Fruit fly (Drosophila melanogaster) whole organism, prepupa: ENCODE measurements around the gene CG17234.

ENCODE experiments used
- Blimp-1 ChIP-seq: fragments of 200-800 bp; sonication (Bioruptor generic); optimal IDR thresholded peaks from 3 replicates; lab custom pipeline; 2017; ENCODE audit warnings: missing biosample characterization, missing genetic modification characterization, mild to moderate bottlenecking, moderate library complexity, missing genetic modification reagents
- CG10669 ChIP-seq: fragments of 200-800 bp; sonication (Bioruptor generic); optimal IDR thresholded peaks from 3 replicates; lab custom pipeline; 2018; ENCODE audit warnings: missing biosample characterization, mild to moderate bottlenecking, missing genetic modification characterization, moderate library complexity
- CG11762 ChIP-seq: fragments of 200-800 bp; sonication (Bioruptor generic); optimal IDR thresholded peaks from 3 replicates; lab custom pipeline; 2016; ENCODE audit warnings: missing biosample characterization, missing genetic modification characterization; ENCODE audit not compliant: insufficient read depth
- CG15336 ChIP-seq: fragments of 200-800 bp; sonication (Bioruptor generic); IDR thresholded peaks from 2 replicates; pipeline ENCODE4 v1.3.6; 2022; ENCODE audit warnings: missing biosample characterization, missing genetic modification characterization
- CG3032 ChIP-seq: fragments of 200-800 bp; optimal IDR thresholded peaks from 2 replicates; lab custom pipeline; 2019; ENCODE audit warnings: missing biosample characterization, mild to moderate bottlenecking, missing genetic modification characterization, moderate library complexity
- CG32006 ChIP-seq: fragments of 200-800 bp; sonication (Bioruptor generic); optimal IDR thresholded peaks from 3 replicates; lab custom pipeline; 2017; ENCODE audit warnings: missing biosample characterization, mild to moderate bottlenecking, missing genetic modification characterization
- CG34406 ChIP-seq: fragments of 200-800 bp; sonication (Bioruptor generic); optimal IDR thresholded peaks from 3 replicates; lab custom pipeline; 2016; ENCODE audit warnings: missing biosample characterization, missing genetic modification characterization
- CG7368 ChIP-seq: fragments of 200-800 bp; sonication (Bioruptor generic); optimal IDR thresholded peaks from 3 replicates; lab custom pipeline; 2016; ENCODE audit warnings: missing biosample characterization, missing genetic modification characterization
- CG8119 ChIP-seq: fragments of 200-800 bp; sonication (Bioruptor generic); IDR thresholded peaks from 3 replicates; pipeline ENCODE4 v1.3.6; 2022; ENCODE audit warnings: missing biosample characterization, missing genetic modification characterization
- CG8319 ChIP-seq: fragments of 200-800 bp; sonication (Bioruptor generic); optimal IDR thresholded peaks from 3 replicates; lab custom pipeline; 2016; ENCODE audit warnings: missing biosample characterization, missing genetic modification characterization
- CG8632 ChIP-seq: fragments of 200-800 bp; sonication (Bioruptor generic); optimal IDR thresholded peaks from 3 replicates; lab custom pipeline; 2016; ENCODE audit warnings: missing biosample characterization, missing genetic modification characterization
- CG9139 ChIP-seq: fragments of 200-800 bp; sonication (Bioruptor generic); optimal IDR thresholded peaks from 3 replicates; lab custom pipeline; 2017; ENCODE audit warnings: missing biosample characterization, mild to moderate bottlenecking, missing genetic modification characterization
- Eip93F ChIP-seq: fragments of 200-800 bp; sonication (Bioruptor generic); optimal IDR thresholded peaks from 2 replicates; lab custom pipeline; 2016; ENCODE audit warnings: missing biosample characterization, mild to moderate bottlenecking, missing genetic modification characterization
- Ets21C ChIP-seq: fragments of 200-800 bp; sonication (Bioruptor generic); optimal IDR thresholded peaks from 3 replicates; lab custom pipeline; 2016; ENCODE audit warnings: missing biosample characterization, missing genetic modification characterization
- Ets96B ChIP-seq: fragments of 200-800 bp; optimal IDR thresholded peaks from 2 replicates; lab custom pipeline; 2019; ENCODE audit warnings: missing biosample characterization, mild to moderate bottlenecking, missing genetic modification characterization, moderate library complexity
- Gug ChIP-seq: fragments of 200-800 bp; sonication (Bioruptor generic); IDR thresholded peaks from 2 replicates; pipeline ENCODE4 v1.3.6; 2022; ENCODE audit warnings: missing biosample characterization, missing genetic modification characterization
- Hr39 ChIP-seq: fragments of 200-800 bp; sonication (Bioruptor generic); optimal IDR thresholded peaks from 2 replicates; lab custom pipeline; 2016; ENCODE audit warnings: missing biosample characterization, missing genetic modification characterization
- Hr4 ChIP-seq: fragments of 200-800 bp; sonication (Bioruptor generic); optimal IDR thresholded peaks from 3 replicates; lab custom pipeline; 2016; ENCODE audit warnings: missing biosample characterization, missing genetic modification characterization
- Lpt ChIP-seq: fragments of 200-800 bp; sonication (Bioruptor generic); optimal IDR thresholded peaks from 3 replicates; lab custom pipeline; 2016; ENCODE audit warnings: missing biosample characterization, missing genetic modification characterization
- Met ChIP-seq: fragments of 200-800 bp; sonication (Bioruptor generic); optimal IDR thresholded peaks from 3 replicates; lab custom pipeline; 2016; ENCODE audit warnings: missing biosample characterization, missing genetic modification characterization
- Sox14 ChIP-seq: fragments of 200-800 bp; sonication (Bioruptor generic); optimal IDR thresholded peaks from 3 replicates; lab custom pipeline; 2016; ENCODE audit warnings: missing biosample characterization, missing genetic modification characterization
- cyc ChIP-seq: fragments of 200-800 bp; sonication (Bioruptor generic); optimal IDR thresholded peaks from 3 replicates; lab custom pipeline; 2016; ENCODE audit warnings: missing biosample characterization, missing genetic modification characterization
- dac ChIP-seq: fragments of 200-800 bp; sonication (Bioruptor generic); optimal IDR thresholded peaks from 2 replicates; lab custom pipeline; 2017; ENCODE audit warnings: missing biosample characterization, mild to moderate bottlenecking, missing genetic modification characterization
- dsx ChIP-seq: fragments of 200-800 bp; optimal IDR thresholded peaks from 3 replicates; lab custom pipeline; 2019; ENCODE audit warnings: missing biosample characterization, mild to moderate bottlenecking, missing genetic modification characterization, moderate library complexity; ENCODE audit not compliant: poor library complexity, severe bottlenecking
- esn ChIP-seq: fragments of 200-800 bp; sonication (Bioruptor generic); optimal IDR thresholded peaks from 2 replicates; lab custom pipeline; 2016; ENCODE audit warnings: missing biosample characterization, mild to moderate bottlenecking, missing genetic modification characterization, moderate library complexity
- fd85E ChIP-seq: fragments of 200-800 bp; sonication (Bioruptor generic); optimal IDR thresholded peaks from 3 replicates; lab custom pipeline; 2016; ENCODE audit warnings: missing biosample characterization, missing genetic modification characterization
- lz ChIP-seq: fragments of 200-800 bp; sonication (Bioruptor generic); optimal IDR thresholded peaks from 3 replicates; lab custom pipeline; 2016; ENCODE audit warnings: missing biosample characterization, missing genetic modification characterization
- net ChIP-seq: fragments of 200-800 bp; sonication (Bioruptor generic); optimal IDR thresholded peaks from 3 replicates; lab custom pipeline; 2016; ENCODE audit warnings: missing biosample characterization, missing genetic modification characterization
- pdm3 ChIP-seq: fragments of 200-800 bp; sonication (Bioruptor generic); optimal IDR thresholded peaks from 3 replicates; lab custom pipeline; 2016; ENCODE audit warnings: missing biosample characterization, missing genetic modification characterization
- svp ChIP-seq: fragments of 200-800 bp; sonication (Bioruptor generic); peaks from one replicate; lab custom pipeline; 2016; ENCODE audit warnings: missing biosample characterization, missing genetic modification characterization
- topi ChIP-seq: fragments of 200-800 bp; sonication (Bioruptor generic); optimal IDR thresholded peaks from 3 replicates; lab custom pipeline; 2016; ENCODE audit warnings: missing biosample characterization, missing genetic modification characterization

Gene CG17234

DNA sequence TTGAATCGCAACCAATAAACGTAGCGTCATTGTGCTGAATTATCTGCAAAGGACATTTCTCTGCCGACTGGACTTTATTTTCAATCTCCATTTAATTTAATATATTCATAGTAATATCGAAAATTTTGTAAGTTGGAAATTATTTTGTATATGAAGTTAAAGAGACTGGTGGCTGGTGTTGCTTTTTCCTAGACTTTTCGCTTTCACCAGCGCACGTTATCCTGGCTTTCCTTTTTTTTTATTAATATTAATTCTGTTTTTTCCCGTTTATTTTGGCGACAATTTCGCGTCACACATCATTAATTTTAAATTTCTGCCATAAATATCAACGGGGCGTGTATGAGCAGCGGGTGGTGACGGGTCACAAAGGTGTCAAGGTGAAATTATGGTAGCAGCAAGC, 12.4 kb downstream of the CG17234 start, which contains the start of gene CG34049:
TSS of gene CG34049 (minus strand) at position 101 of the 400 bp plus-strand sequence.
- TF ChIP-seq Met (GFP tag; lab: Kevin White, UChicago): no peak
- no peak for TF ChIP-seq CG15336 (GFP tag; lab: Robert Waterston, UW)
- no peak for TF ChIP-seq CG32006
- TF ChIP-seq pdm3 (GFP tag; lab: Kevin White, UChicago): no peak
- no peak for TF ChIP-seq CG7368 (GFP tag; lab: Kevin White, UChicago)
- no peak for TF ChIP-seq CG34406 (GFP tag; lab: Kevin White, UChicago)
- no peak for TF ChIP-seq cyc (GFP tag; lab: Kevin White, UChicago)
- no peak for TF ChIP-seq CG10669
- no peak for TF ChIP-seq dac
- TF ChIP-seq CG8632 (GFP tag; lab: Kevin White, UChicago): no peak
- no peak for TF ChIP-seq Lpt
- TF ChIP-seq CG3032 (tag; lab: Kevin White, UChicago): no peak
- TF ChIP-seq esn (GFP tag; lab: Kevin White, UChicago): no peak
- TF ChIP-seq CG11762 (GFP tag; lab: Kevin White, UChicago): no peak

DNA sequence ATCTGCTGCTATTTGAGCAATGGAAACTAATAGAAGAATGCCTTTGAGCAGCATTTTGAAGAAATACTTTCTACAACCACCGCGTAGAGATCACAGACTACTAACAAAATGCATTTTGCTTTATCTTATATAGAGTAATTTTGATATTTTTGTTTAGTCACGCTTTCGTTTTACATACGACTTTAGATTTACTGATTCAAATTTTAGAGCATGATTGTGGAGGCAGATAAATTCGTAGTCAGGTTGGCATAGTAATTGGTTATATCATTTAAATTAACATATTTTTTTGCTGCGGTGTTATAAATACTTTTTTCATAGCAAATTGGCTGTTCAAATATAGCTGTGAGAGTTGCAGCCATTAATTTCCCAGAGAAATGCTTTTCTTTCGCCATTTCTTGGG, 16.2 kb downstream of the CG17234 start, which contains the start of gene CG17242:
TSS of gene CG17242 (minus strand) at position 101 of the 400 bp plus-strand sequence.
- no peak for TF ChIP-seq net (GFP tag; lab: Kevin White, UChicago)
- TF ChIP-seq, all 60 proteins: peak for 0

DNA sequence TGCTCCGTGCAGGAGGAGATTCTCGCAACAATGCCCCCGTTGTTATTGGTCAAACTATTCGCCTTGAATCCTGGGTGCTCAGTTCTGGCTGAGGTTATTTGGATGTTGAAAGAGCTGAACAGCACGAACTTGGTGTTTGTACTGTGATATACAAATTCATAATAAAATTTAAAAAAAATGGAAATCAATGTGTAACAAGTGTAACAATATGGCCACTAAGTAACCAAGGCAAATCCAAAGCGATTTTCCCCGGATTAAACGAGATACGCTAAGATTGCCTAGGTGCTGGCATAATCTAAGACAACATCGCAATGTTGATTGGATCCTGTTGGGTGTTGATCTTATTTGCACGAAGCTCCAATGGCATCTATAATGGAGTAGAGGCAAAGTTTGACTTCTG, 32.0 kb downstream of the CG17234 start, which contains the start of gene CG4271:
TSS of gene CG4271 (plus strand) at position 301 of the 400 bp plus-strand sequence.
- TF ChIP-seq CG7368 (GFP tag; lab: Kevin White, UChicago) (no peak), CG8119 (GFP tag; lab: Robert Waterston, UW) (no peak), svp (GFP tag; lab: Kevin White, UChicago) (no peak), Ets21C (GFP tag; lab: Kevin White, UChicago) (no peak), dsx (GFP tag; lab: Kevin White, UChicago) (no peak), CG3032 (tag; lab: Kevin White, UChicago) (no peak), CG9139 (no peak)
- TF ChIP-seq, all 60 proteins: peak for 0

DNA sequence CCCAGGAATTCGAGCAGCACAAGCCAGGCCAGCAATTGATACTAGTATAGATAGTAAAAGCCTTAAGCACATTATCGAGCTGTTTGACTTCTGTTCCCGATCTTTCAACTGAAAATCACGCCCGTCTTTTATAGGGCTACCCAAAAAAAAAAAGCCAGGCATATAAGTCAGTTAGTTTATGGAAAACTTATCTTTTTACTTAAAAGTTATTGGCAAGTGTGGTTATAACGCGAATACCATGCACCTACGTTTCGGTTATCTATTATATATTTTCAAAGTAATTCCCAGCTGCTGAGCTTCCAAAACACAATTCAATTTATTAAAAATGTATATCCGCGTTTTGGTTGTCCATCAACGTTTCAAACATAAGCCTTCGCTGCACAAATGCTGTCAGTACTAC, 33.9 kb downstream of the CG17234 start, which contains the start of gene CG31681:
TSS of gene CG31681 (minus strand) at position 101 of the 400 bp plus-strand sequence.
- TF ChIP-seq CG15336 (GFP tag; lab: Robert Waterston, UW) (no peak), Met (GFP tag; lab: Kevin White, UChicago) (no peak), net (GFP tag; lab: Kevin White, UChicago) (no peak), svp (GFP tag; lab: Kevin White, UChicago) (no peak), pdm3 (GFP tag; lab: Kevin White, UChicago) (no peak), esn (GFP tag; lab: Kevin White, UChicago) (no peak), fd85E (GFP tag; lab: Kevin White, UChicago) (no peak), Hr4 (GFP tag; lab: Kevin White, UChicago) (no peak), Hr39 (no peak), CG8119 (GFP tag; lab: Robert Waterston, UW) (no peak), Gug (no peak), Ets96B (no peak), Blimp-1 (GFP tag; lab: Kevin White, UChicago) (no peak), Sox14 (GFP tag; lab: Kevin White, UChicago) (no peak), Eip93F (GFP tag; lab: Kevin White, UChicago) (no peak), lz (GFP tag; lab: Kevin White, UChicago) (no peak), CG8319 (GFP tag; lab: Kevin White, UChicago) (no peak), topi (GFP tag; lab: Kevin White, UChicago) (no peak)

DNA sequence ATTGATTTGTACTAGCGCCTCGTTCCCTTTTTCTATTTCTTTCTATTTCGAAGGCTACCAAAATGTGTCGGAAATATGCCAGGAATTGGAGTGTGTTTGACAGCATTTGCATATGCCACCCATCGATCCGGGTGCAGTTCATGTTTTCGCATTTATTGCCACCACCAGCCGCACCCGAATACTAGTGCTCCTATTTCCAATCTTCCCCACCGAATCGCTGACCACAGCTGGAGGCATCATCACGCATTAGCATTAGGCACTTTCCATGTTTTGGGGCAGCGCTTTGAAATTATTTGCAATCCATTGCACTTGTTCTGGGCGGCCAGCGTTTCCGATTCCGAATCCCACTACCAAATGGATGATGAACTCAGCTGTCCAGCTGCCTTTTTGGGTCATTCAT, 35.0 kb downstream of the CG17234 start, which contains the start of gene CG42658:
TSS of gene CG42658 (minus strand) at position 101 of the 400 bp plus-strand sequence.
- no peak for TF ChIP-seq Eip93F (GFP tag; lab: Kevin White, UChicago)
